Fruit fly (Drosophila melanogaster): ENCODE data around the gene CG33630.
A peak's percentile ranks its signal among the peaks of the same experiment; 100 is the strongest.

CG33630 gene

DNA sequence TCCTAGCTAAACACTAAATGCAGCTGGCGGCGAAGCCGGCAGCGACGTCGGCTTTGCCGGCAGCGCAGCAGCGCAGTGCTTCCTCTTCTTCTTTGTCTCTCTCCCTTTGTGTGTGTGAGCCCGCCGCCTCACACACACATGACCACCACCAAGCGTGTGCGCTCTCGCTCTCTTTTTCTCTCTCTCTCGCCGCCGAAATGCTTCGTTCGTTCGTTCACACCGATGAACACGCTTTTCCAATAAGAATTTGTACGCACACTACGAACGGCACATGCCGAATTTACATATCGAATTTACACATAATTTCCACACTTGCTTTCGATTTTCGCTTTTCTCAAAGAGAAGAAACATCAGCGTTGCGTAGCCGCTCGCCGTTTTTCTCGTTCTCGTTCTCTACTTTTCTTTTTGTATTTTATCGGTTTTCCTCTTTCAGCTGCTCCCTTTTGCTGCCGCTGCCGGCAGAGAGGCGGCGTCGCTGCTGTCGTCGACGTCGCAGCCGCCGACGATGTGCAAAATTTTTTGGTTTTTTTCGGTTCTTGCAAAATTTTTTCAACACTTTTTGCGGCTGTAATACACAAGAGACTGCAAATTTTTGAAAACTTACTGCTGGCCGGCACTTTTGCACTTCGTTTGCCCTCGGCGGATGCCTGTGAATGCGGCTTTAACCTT is 46.9 kb downstream of the CG33630 start (continued):
- TF ChIP-seq stc (GFP tag; IDR thresholded peaks at IDR 0.05), result no peak
- peak; percentile 27; the same call in 1 of the 3 replicates for TF ChIP-seq CG34422 (GFP tag; IDR thresholded peaks at IDR 0.05)
- no peak for TF ChIP-seq al (GFP tag; IDR thresholded peaks at IDR 0.05)
- no peak for TF ChIP-seq CkIIα-i1 (GFP tag; IDR thresholded peaks at IDR 0.05)
- TF ChIP-seq CG1832 (GFP tag; optimal IDR thresholded peaks at IDR 0.05), result peak; percentile 39
- no peak for TF ChIP-seq maf-S (GFP tag; optimal IDR thresholded peaks at IDR 0.05)
- TF ChIP-seq CG11247 (GFP tag; IDR thresholded peaks at IDR 0.05), result no peak
- TF ChIP-seq CG1233 (GFP tag; optimal IDR thresholded peaks at IDR 0.05), result no peak
- no peak for TF ChIP-seq Hr78 (GFP tag; optimal IDR thresholded peaks at IDR 0.05)
- no peak for TF ChIP-seq nerfin-2 (GFP tag; IDR thresholded peaks at IDR 0.05; ENCODE audit: partially characterized antibody)
- TF ChIP-seq fd96Cb (tag; optimal IDR thresholded peaks at IDR 0.05), result no peak
- no peak for TF ChIP-seq CG18764 (GFP tag; optimal IDR thresholded peaks at IDR 0.05)
- no peak for TF ChIP-seq CG7745 (tag; optimal IDR thresholded peaks at IDR 0.05)
- peak; percentile 78 for TF ChIP-seq sqz (GFP tag; optimal IDR thresholded peaks at IDR 0.05)
- TF ChIP-seq CG12769 (tag; optimal IDR thresholded peaks at IDR 0.05), result no peak
- no peak for TF ChIP-seq Dfd (GFP tag; optimal IDR thresholded peaks at IDR 0.05)
- TF ChIP-seq nom (GFP tag; optimal IDR thresholded peaks at IDR 0.05), result peak; percentile 57
- no peak for TF ChIP-seq Dek (tag; optimal IDR thresholded peaks at IDR 0.05)
- TF ChIP-seq CG34224 (GFP tag; IDR thresholded peaks at IDR 0.05; ENCODE audit: partially characterized antibody), result peak; percentile 54; the same call in 1 of the 3 replicates
- TF ChIP-seq CG34376 (GFP tag; optimal IDR thresholded peaks at IDR 0.05), result peak; percentile 22
- TF ChIP-seq CG17912 (GFP tag; optimal IDR thresholded peaks at IDR 0.05), result no peak
- no peak for TF ChIP-seq CG10366 (GFP tag; IDR thresholded peaks at IDR 0.05)
- peak; percentile 19; the same call in 1 of the 2 replicates for TF ChIP-seq amos (GFP tag; IDR thresholded peaks at IDR 0.05; ENCODE audit: partially characterized antibody)
- no peak for TF ChIP-seq ems (GFP tag; optimal IDR thresholded peaks at IDR 0.05)
- TF ChIP-seq chinmo (GFP tag; IDR thresholded peaks at IDR 0.05; ENCODE audit: partially characterized antibody), result peak; percentile 80; the same call in 1 of the 4 replicates
- no peak for TF ChIP-seq ssp (GFP tag; IDR thresholded peaks at IDR 0.05)
- no peak for TF ChIP-seq CG16863 (GFP tag; optimal IDR thresholded peaks at IDR 0.05)
- no peak for TF ChIP-seq CG11696 (GFP tag; IDR thresholded peaks at IDR 0.05)
- TF ChIP-seq az2 (GFP tag; optimal IDR thresholded peaks at IDR 0.05), result no peak
- TF ChIP-seq CG17385 (GFP tag; optimal IDR thresholded peaks at IDR 0.05), result peak; percentile 98
- TF ChIP-seq prd (optimal IDR thresholded peaks at IDR 0.05), result no peak
- 0 out of 3 replicates have a peak, but pooled peaks have one; percentile 16 for TF ChIP-seq prd (GFP tag; IDR thresholded peaks at IDR 0.05)
- no peak for TF ChIP-seq CG7839 (tag; optimal IDR thresholded peaks at IDR 0.05)
- no peak for TF ChIP-seq CG14860 (GFP tag; IDR thresholded peaks at IDR 0.05; ENCODE audit: partially characterized antibody)
- TF ChIP-seq Ptx1 (GFP tag; IDR thresholded peaks at IDR 0.05), result peak; percentile 16; the same call in 1 of the 2 replicates
- no peak for TF ChIP-seq CG10267 (tag; optimal IDR thresholded peaks at IDR 0.05)
- TF ChIP-seq Jarid2 (GFP tag; optimal IDR thresholded peaks at IDR 0.05), result no peak
- no peak for TF ChIP-seq CG18011 (GFP tag; optimal IDR thresholded peaks at IDR 0.05)
- no peak for TF ChIP-seq shn (GFP tag; optimal IDR thresholded peaks at IDR 0.05)
- TF ChIP-seq Fer3 (tag; optimal IDR thresholded peaks at IDR 0.05), result no peak
- no peak for TF ChIP-seq CG17359 (tag; optimal IDR thresholded peaks at IDR 0.05)
- TF ChIP-seq CG3281 (GFP tag; optimal IDR thresholded peaks at IDR 0.05), result no peak
- TF ChIP-seq cwo (GFP tag; optimal IDR thresholded peaks at IDR 0.05), result peak; percentile 11
- no peak for TF ChIP-seq tap (tag; optimal IDR thresholded peaks at IDR 0.05)
- TF ChIP-seq CG17361 (GFP tag; IDR thresholded peaks at IDR 0.05), result no peak
- TF ChIP-seq cg (GFP tag; optimal IDR thresholded peaks at IDR 0.05), result peak; percentile 97
- TF ChIP-seq CG3838 (GFP tag; optimal IDR thresholded peaks at IDR 0.05), result no peak
- no peak for TF ChIP-seq NC2α (GFP tag; optimal IDR thresholded peaks at IDR 0.05)
- no peak for TF ChIP-seq MESR4 (GFP tag; optimal IDR thresholded peaks at IDR 0.05)

Data from whole organism, embryonic.